Worm (Caenorhabditis elegans): ENCODE data around the gene ZK938.11.
A peak's percentile ranks its signal among the peaks of the same experiment; 100 is the strongest.

ZK938.11 gene

ce11 chrII:9800251-9800650 is 40.0 kb downstream of the ZK938.11 start, which contains the start of gene cyp-13A5 (continued):
- TF ChIP-seq pag-3 (tag; optimal IDR thresholded peaks at IDR 0.05; ENCODE audit: borderline replicate concordance, insufficient read depth) (no peak), grh-1 (GFP tag; IDR thresholded peaks at IDR 0.05) (no peak), blmp-1 (tag; optimal IDR thresholded peaks at IDR 0.05) (peak; percentile 71), mdl-1 (tag; optimal IDR thresholded peaks at IDR 0.05) (peak in 1 of 2 experiments; percentile 5), lin-35 (GFP tag; optimal IDR thresholded peaks at IDR 0.05) (peak in 1 of 2 experiments; percentile 41), swsn-7 (tag; optimal IDR thresholded peaks at IDR 0.05) (no peak), mep-1 (tag; optimal IDR thresholded peaks at IDR 0.05) (no peak), lin-39 (tag; optimal IDR thresholded peaks at IDR 0.05) (no peak), unc-30 (tag; optimal IDR thresholded peaks at IDR 0.05) (no peak), nhr-77 (tag; optimal IDR thresholded peaks at IDR 0.05) (no peak), nhr-84 (tag; optimal IDR thresholded peaks at IDR 0.05) (no peak), mab-9 (GFP tag; IDR thresholded peaks at IDR 0.05) (no peak), ztf-4 (tag; optimal IDR thresholded peaks at IDR 0.05) (no peak), lin-14 (GFP tag; optimal IDR thresholded peaks at IDR 0.05) (peak; percentile 80), C34B4.2 (tag; optimal IDR thresholded peaks at IDR 0.05) (no peak), fkh-4 (tag; optimal IDR thresholded peaks at IDR 0.05; ENCODE audit: borderline replicate concordance) (no peak), efl-3 (GFP tag; optimal IDR thresholded peaks at IDR 0.05) (no peak)

ce11 chrII:9797664-9798063 is 42.5 kb downstream of the ZK938.11 start, which contains the start of gene cyp-13A4:
cyp-13A4 (minus strand) TSS chrII:9797740.
- no peak for TF ChIP-seq nhr-20 (tag; optimal IDR thresholded peaks at IDR 0.05)
- no peak for TF ChIP-seq snu-23 (GFP tag; optimal IDR thresholded peaks at IDR 0.05)
- no peak for TF ChIP-seq dpl-1 (GFP tag; optimal IDR thresholded peaks at IDR 0.05)
- TF ChIP-seq swsn-7 (tag; optimal IDR thresholded peaks at IDR 0.05) = no peak
- no peak for TF ChIP-seq pqm-1 (tag; optimal IDR thresholded peaks at IDR 0.05)
- TF ChIP-seq ces-1 (GFP tag; optimal IDR thresholded peaks at IDR 0.05) = no peak
- no peak for TF ChIP-seq elt-2 (tag; optimal IDR thresholded peaks at IDR 0.05)

- TF ChIP-seq nhr-20 (tag; optimal IDR thresholded peaks at IDR 0.05) (peak; percentile 70), unc-130 (tag; optimal IDR thresholded peaks at IDR 0.05) (no peak), ceh-82 (tag; optimal IDR thresholded peaks at IDR 0.05) (no peak)
These were observed 47.0 kb downstream of the ZK938.11 start, which contains the start of gene cyp-13A3 for ce11 chrII:9793197-9793596. cyp-13A3 (minus strand) TSS chrII:9793297.

ce11 chrII:9791185-9791584 is 49.0 kb downstream of the ZK938.11 start:
- TF ChIP-seq lin-35 (GFP tag; optimal IDR thresholded peaks at IDR 0.05) = peak in 1 of 2 experiments; percentile 45
- TF ChIP-seq lir-3 (tag; optimal IDR thresholded peaks at IDR 0.05; ENCODE audit: poor library complexity) = no peak
- TF ChIP-seq nhr-237 (tag; optimal IDR thresholded peaks at IDR 0.05) = no peak
- TF ChIP-seq ceh-90 (tag; optimal IDR thresholded peaks at IDR 0.05) = no peak
- no peak for TF ChIP-seq efl-1 (optimal IDR thresholded peaks at IDR 0.05)
- TF ChIP-seq efl-1 (GFP tag; optimal IDR thresholded peaks at IDR 0.05 in 1 of 2) = peak in 1 of 2 experiments; percentile 4
- TF ChIP-seq ces-1 (GFP tag; optimal IDR thresholded peaks at IDR 0.05) = no peak
- TF ChIP-seq nhr-90 (tag; optimal IDR thresholded peaks at IDR 0.05; ENCODE audit: poor library complexity) = peak; percentile 14
- TF ChIP-seq elt-2 (tag; optimal IDR thresholded peaks at IDR 0.05) = peak; percentile 95
- peak; percentile 31 for TF ChIP-seq lin-14 (GFP tag; optimal IDR thresholded peaks at IDR 0.05)
- TF ChIP-seq isw-1 (GFP tag; IDR thresholded peaks at IDR 0.05) = no peak
- peak; percentile 81 for TF ChIP-seq pqm-1 (tag; optimal IDR thresholded peaks at IDR 0.05)
- TF ChIP-seq nhr-20 (tag; optimal IDR thresholded peaks at IDR 0.05) = peak; percentile 62
- TF ChIP-seq nhr-71 (tag; optimal IDR thresholded peaks at IDR 0.05) = peak; percentile 40
- peak; percentile 32 for TF ChIP-seq jun-1 (tag; optimal IDR thresholded peaks at IDR 0.05)
